Fruit fly (Drosophila melanogaster) whole organism, adult: ENCODE data around the gene eIF2D.

ENCODE experiments used
- CG11617 ChIP-seq: fragments of 200-800 bp; sonication (Bioruptor generic); optimal IDR thresholded peaks from 2 replicates; lab custom pipeline; 2017; ENCODE audit warnings: mild to moderate bottlenecking, missing biosample characterization, missing genetic modification reagents, missing genetic modification characterization
- CG12768 ChIP-seq: fragments of 200-800 bp; sonication (Bioruptor generic); optimal IDR thresholded peaks from 2 replicates; lab custom pipeline; 2017; ENCODE audit warnings: missing biosample characterization, missing genetic modification characterization, mild to moderate bottlenecking, moderate library complexity, missing genetic modification reagents
- CG14711 ChIP-seq: fragments of 200-800 bp; sonication (Bioruptor generic); optimal IDR thresholded peaks from 2 replicates; lab custom pipeline; 2018; ENCODE audit warnings: missing biosample characterization, mild to moderate bottlenecking, missing genetic modification characterization, moderate library complexity
- CG1620 ChIP-seq: fragments of 200-800 bp; sonication (Bioruptor generic); optimal IDR thresholded peaks from 2 replicates; lab custom pipeline; 2016; ENCODE audit warnings: missing biosample characterization, missing genetic modification characterization
- CG33017 ChIP-seq: fragments of 200-800 bp; sonication (Bioruptor generic); optimal IDR thresholded peaks from 2 replicates; lab custom pipeline; 2018; ENCODE audit warnings: missing biosample characterization, mild to moderate bottlenecking, missing genetic modification characterization, moderate library complexity
- CG5204 ChIP-seq: fragments of 200-800 bp; sonication (Bioruptor generic); optimal IDR thresholded peaks from 2 replicates; lab custom pipeline; 2016; ENCODE audit warnings: missing biosample characterization, missing genetic modification characterization
- CG7045 ChIP-seq: fragments of 200-800 bp; sonication (Bioruptor generic); optimal IDR thresholded peaks from 2 replicates; lab custom pipeline; 2017; ENCODE audit warnings: missing biosample characterization, mild to moderate bottlenecking, missing genetic modification characterization
- CG7101 ChIP-seq: fragments of 200-800 bp; sonication (Bioruptor generic); optimal IDR thresholded peaks from 2 replicates; lab custom pipeline; 2018; ENCODE audit warnings: missing biosample characterization, mild to moderate bottlenecking, missing genetic modification characterization, moderate library complexity
- Clk ChIP-seq: fragments of 200-800 bp; sonication (Bioruptor generic); optimal IDR thresholded peaks from 2 replicates; lab custom pipeline; 2017; ENCODE audit warnings: missing biosample characterization, missing genetic modification characterization
- Crg-1 ChIP-seq: fragments of 200-800 bp; sonication (Bioruptor generic); optimal IDR thresholded peaks from 2 replicates; lab custom pipeline; 2016; ENCODE audit warnings: missing biosample characterization, missing genetic modification characterization
- Hr96 ChIP-seq: fragments of 200-800 bp; sonication (Bioruptor generic); optimal IDR thresholded peaks from 2 replicates; lab custom pipeline; 2016; ENCODE audit warnings: missing biosample characterization, missing genetic modification characterization
- Mnt ChIP-seq: fragments of 200-800 bp; sonication (Bioruptor generic); optimal IDR thresholded peaks from 2 replicates; lab custom pipeline; 2016; ENCODE audit warnings: missing biosample characterization, mild to moderate bottlenecking, missing genetic modification characterization
- bab1 ChIP-seq: fragments of 200-800 bp; sonication (Bioruptor generic); optimal IDR thresholded peaks from 3 replicates; lab custom pipeline; 2019; ENCODE audit warnings: missing biosample characterization, mild to moderate bottlenecking, missing genetic modification characterization, moderate library complexity
- cic ChIP-seq: fragments of 200-800 bp; sonication (Bioruptor generic); optimal IDR thresholded peaks from 2 replicates; lab custom pipeline; 2017; ENCODE audit warnings: missing biosample characterization, mild to moderate bottlenecking, missing genetic modification characterization, moderate library complexity
- cnc ChIP-seq, 2 experiments: fragments of >200 bp; optimal IDR thresholded peaks; 2 replicates each; lab custom pipeline; 2017
- kay ChIP-seq: fragments of 200-800 bp; sonication (Bioruptor generic); peaks from one replicate; lab custom pipeline; 2016; ENCODE audit warnings: missing biosample characterization, missing genetic modification characterization, borderline replicate concordance
- ovo ChIP-seq: fragments of 200-800 bp; sonication (Bioruptor generic); optimal IDR thresholded peaks from 2 replicates; lab custom pipeline; 2016; ENCODE audit warnings: missing biosample characterization, missing genetic modification characterization
- pad ChIP-seq: fragments of 200-800 bp; sonication (Bioruptor generic); optimal IDR thresholded peaks from 3 replicates; lab custom pipeline; 2017; ENCODE audit warnings: missing biosample characterization, missing genetic modification characterization, mild to moderate bottlenecking, moderate library complexity, missing genetic modification reagents
- tj ChIP-seq: fragments of 200-800 bp; sonication (Bioruptor generic); optimal IDR thresholded peaks from 3 replicates; lab custom pipeline; 2017; ENCODE audit warnings: missing biosample characterization, mild to moderate bottlenecking, missing genetic modification characterization, moderate library complexity
- toe ChIP-seq: fragments of 200-800 bp; sonication (Bioruptor generic); optimal IDR thresholded peaks from 2 replicates; lab custom pipeline; 2016; ENCODE audit warnings: missing biosample characterization, missing genetic modification characterization

Gene eIF2D

DNA sequence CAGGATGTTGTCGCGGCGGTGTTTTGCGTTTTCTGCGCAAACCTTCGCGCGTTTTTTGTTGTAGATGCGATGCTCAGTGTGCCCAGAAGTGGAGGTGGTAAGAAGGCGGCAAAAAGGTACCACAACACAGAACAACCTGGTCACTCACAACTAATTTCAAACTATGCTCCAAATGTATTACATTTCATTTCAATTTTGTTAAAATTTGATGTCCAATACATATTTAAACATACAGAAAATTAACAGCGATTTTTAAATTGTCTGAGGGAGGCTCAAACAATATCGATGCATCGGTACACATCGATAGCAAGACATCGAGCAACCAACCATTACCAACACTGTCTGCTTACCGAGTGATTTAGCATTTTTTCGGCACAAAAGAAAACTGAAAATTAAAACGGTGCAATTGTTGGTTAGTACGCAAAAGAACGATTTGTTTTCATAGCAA is 1.6 kb upstream of the eIF2D start, which contains the start of the genes Slbp and Rpn2:
Gene Slbp (minus strand): TSS at position 70 of the 448 bp plus-strand sequence.
Gene Rpn2 (plus strand): TSS at position 328 of the 448 bp plus-strand sequence.
- TF ChIP-seq Crg-1 (GFP tag; lab: Kevin White, UChicago) (peak; percentile 77), cic (GFP tag; lab: Kevin White, UChicago) (peak; percentile 47), cnc (optimal IDR thresholded peaks at IDR 0.05; lab: Kevin White, UChicago) (peak; percentile 94 to 96), kay (no peak), Hr96 (GFP tag; lab: Kevin White, UChicago) (peak; percentile 75), CG11617 (GFP tag; lab: Kevin White, UChicago) (peak; percentile 61), CG14711 (tag; lab: Kevin White, UChicago) (peak; percentile 73), Mnt (peak; percentile 77), CG12768 (peak; percentile 63), ovo (GFP tag; lab: Kevin White, UChicago) (peak; percentile 6), CG5204 (GFP tag; lab: Kevin White, UChicago) (no peak), CG7045 (GFP tag; lab: Kevin White, UChicago) (peak; percentile 22), CG7101 (tag; lab: Kevin White, UChicago) (peak; percentile 74), bab1 (peak; percentile 88), tj (peak; percentile 21), pad (GFP tag; lab: Kevin White, UChicago) (peak; percentile 72), Clk (peak; percentile 61), CG1620 (GFP tag; lab: Kevin White, UChicago) (peak; percentile 62), toe (GFP tag; lab: Kevin White, UChicago) (no peak), CG33017 (peak; percentile 42)

DNA sequence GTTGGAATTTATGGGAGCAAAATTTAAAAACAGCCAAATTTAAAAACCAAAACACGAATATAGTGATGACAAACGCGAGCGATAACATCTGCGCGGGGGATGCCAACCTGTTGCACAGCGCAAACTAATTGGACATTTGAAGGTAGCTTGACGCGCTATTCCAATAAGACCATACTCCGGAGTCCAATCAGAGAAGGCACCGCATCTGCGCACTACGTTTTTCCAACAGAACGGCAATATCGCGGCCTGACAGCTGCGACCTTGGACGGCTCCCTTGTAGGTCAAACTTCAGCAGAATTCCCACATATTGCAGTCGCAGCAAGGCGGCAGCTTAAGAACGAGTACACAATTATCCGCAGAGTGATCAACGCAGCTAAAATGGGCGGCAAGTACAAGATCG is 3.5 kb downstream of the eIF2D start, which contains the start of the genes CG11882 and Pglym78:
Gene CG11882 (minus strand): TSS at position 101 of the 400 bp plus-strand sequence.
Gene Pglym78 (plus strand): TSS at position 177 of the 400 bp plus-strand sequence.
- no peak for TF ChIP-seq CG14711 (tag; lab: Kevin White, UChicago)
- TF ChIP-seq CG7101 (tag; lab: Kevin White, UChicago), result peak; percentile 66
- TF ChIP-seq CG1620 (GFP tag; lab: Kevin White, UChicago), result peak; percentile 73
- no peak for TF ChIP-seq kay
- TF ChIP-seq Crg-1 (GFP tag; lab: Kevin White, UChicago), result no peak
- TF ChIP-seq cic (GFP tag; lab: Kevin White, UChicago), result peak; percentile 59
- peak; percentile 79 for TF ChIP-seq bab1
- TF ChIP-seq CG12768, result peak; percentile 71
- TF ChIP-seq Hr96 (GFP tag; lab: Kevin White, UChicago), result no peak
- TF ChIP-seq tj, result peak; percentile 0
- no peak for TF ChIP-seq CG5204 (GFP tag; lab: Kevin White, UChicago)
- peak; percentile 30 for TF ChIP-seq CG11617 (GFP tag; lab: Kevin White, UChicago)
- peak; percentile 61 for TF ChIP-seq pad (GFP tag; lab: Kevin White, UChicago)
- peak; percentile 3 for TF ChIP-seq CG7045 (GFP tag; lab: Kevin White, UChicago)
- TF ChIP-seq CG33017, result peak; percentile 47
- no peak for TF ChIP-seq Clk
- peak; percentile 62 for TF ChIP-seq Mnt
- no peak for TF ChIP-seq cnc (optimal IDR thresholded peaks at IDR 0.05; lab: Kevin White, UChicago)
- TF ChIP-seq ovo (GFP tag; lab: Kevin White, UChicago), result peak; percentile 24
- no peak for TF ChIP-seq toe (GFP tag; lab: Kevin White, UChicago)

DNA sequence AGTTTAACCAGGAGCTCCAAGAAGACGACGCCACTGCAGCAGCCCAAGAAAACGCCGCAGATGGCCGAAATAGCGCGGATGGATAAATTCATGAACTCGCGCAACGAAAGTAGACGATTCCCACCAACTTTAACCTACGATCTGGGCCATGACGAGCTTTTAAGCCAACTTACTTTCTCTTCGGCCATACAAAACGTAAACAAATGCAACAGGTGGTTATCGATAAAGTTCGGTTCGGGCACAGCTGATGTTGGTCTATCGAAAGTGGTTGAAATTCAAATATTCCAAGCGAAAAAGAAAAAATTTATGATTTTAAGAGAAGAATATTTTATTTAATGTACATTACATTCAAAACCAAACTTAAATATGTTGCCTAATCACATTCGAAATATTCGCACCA is 4.9 kb downstream of the eIF2D start, which contains the start of gene CG14511:
Gene CG14511 (minus strand): TSS at position 184 of the 400 bp plus-strand sequence.
- TF ChIP-seq kay (no peak), pad (GFP tag; lab: Kevin White, UChicago) (no peak), bab1 (peak; percentile 27), CG7101 (tag; lab: Kevin White, UChicago) (no peak), Mnt (no peak), CG12768 (no peak), CG33017 (no peak), Crg-1 (GFP tag; lab: Kevin White, UChicago) (no peak)

DNA sequence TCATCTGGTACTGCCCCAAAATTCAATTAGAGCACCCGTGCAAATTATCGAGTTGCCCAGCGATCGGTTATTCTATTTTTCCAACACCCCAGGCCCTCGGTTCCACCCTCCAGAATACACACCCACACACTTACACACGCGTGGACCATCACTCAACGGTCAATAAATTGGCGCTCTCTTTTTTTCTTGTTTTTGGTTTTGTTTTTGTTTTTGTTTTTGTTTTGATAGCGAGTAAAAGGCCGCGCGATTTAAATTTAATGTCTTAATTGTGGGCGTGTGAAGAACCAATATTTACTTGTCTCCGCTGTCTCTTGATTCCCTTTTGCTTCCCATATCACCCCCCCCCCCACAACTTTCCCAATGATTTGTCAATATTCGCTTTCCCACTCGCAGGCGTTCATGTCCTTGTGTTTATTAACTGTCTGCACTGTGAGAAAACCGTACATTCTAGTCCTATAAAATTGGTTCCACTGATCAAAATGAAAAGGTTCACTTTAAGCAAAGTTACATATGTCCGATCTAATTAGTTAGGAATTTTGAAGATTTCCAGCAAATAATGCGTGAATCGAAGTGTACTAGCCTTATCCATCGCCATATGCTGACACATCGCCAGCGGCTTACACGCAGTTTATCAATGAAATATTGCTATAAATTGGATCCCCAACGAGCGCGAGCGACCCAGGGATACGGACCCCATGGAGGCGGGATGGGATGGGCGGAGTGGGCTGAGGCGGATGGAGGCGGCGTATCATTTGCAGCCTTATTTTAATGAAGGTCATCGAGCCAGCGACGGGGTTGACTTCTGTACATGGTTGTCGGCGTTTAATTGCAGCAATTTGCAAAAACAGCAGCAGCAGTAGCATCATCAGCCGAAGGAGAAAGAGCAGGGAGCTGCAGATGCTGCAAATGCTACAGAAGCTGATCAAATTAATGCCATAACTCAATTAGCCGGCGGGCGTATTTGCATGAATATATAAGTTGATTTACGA is 11.5 kb downstream of the eIF2D start:
- TF ChIP-seq CG33017 (no peak), Clk (no peak), CG1620 (GFP tag; lab: Kevin White, UChicago) (no peak), CG14711 (tag; lab: Kevin White, UChicago) (no peak), ovo (GFP tag; lab: Kevin White, UChicago) (no peak), CG11617 (GFP tag; lab: Kevin White, UChicago) (no peak), cic (GFP tag; lab: Kevin White, UChicago) (no peak), CG12768 (no peak)

DNA sequence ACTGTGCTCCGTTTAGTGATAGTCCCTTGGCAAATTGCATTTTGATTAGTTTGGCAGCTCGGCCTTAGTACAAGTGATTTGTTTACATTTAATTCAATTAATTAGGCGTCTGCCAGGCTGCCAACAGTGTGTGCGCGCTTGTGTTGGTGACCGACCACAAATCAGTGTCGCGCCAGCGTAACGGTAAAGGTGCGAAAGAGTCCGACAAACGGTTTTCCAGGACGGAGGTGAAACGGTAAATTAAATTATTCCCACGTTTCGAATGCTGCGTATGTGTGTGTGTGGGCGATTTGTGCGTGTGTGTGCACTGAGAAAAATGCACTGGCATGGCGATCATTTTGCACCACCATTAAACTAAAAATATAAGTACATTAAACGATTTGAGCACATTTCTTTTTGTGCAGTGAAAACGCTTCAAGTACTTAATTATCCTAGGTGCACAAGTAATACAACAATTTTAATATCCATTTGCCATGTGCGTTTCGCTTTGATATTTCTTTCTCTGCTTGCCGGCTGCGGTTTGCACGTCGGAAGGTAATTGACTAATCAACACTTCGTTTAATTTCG is 12.6 kb downstream of the eIF2D start:
- TF ChIP-seq toe (GFP tag; lab: Kevin White, UChicago) (no peak), bab1 (peak; percentile 29), pad (GFP tag; lab: Kevin White, UChicago) (peak; percentile 68), CG12768 (peak; percentile 45), Clk (no peak), CG33017 (no peak), CG5204 (GFP tag; lab: Kevin White, UChicago) (no peak), ovo (GFP tag; lab: Kevin White, UChicago) (peak; percentile 96)
